Worm (Caenorhabditis elegans) whole organism, young adult: ENCODE results near the gene srb-6.

ENCODE experiments used
- B0035.1 ChIP-seq: sonication (generic microtip); optimal IDR thresholded peaks from 2 replicates; lab custom pipeline; 2016; ENCODE audit warnings: missing genetic modification characterization, mild to moderate bottlenecking, missing compliant biosample characterization, missing genotype, missing genetic modification reagents
- B0261.1 ChIP-seq: sonication (generic microtip); optimal IDR thresholded peaks from 2 replicates; lab custom pipeline; 2016; ENCODE audit warnings: mild to moderate bottlenecking, missing genetic modification characterization, moderate library complexity, missing compliant biosample characterization
- F33H1.4 ChIP-seq: fragments of 200-800 bp; sonication (Bioruptor generic); IDR thresholded peaks from 2 replicates; pipeline ENCODE4 v1.3.6; 2022; ENCODE audit warnings: missing genetic modification reagents, missing genetic modification characterization, missing compliant biosample characterization
- F37B4.10 ChIP-seq: fragments of 200-800 bp; sonication (Bioruptor generic); IDR thresholded peaks from 2 replicates; pipeline ENCODE4 v1.3.6; 2022; ENCODE audit warnings: missing genetic modification characterization, missing compliant biosample characterization
- F49E8.2 ChIP-seq: sonication (generic microtip); optimal IDR thresholded peaks from 3 replicates; lab custom pipeline; 2017; ENCODE audit warnings: missing genetic modification characterization, mild to moderate bottlenecking, missing compliant biosample characterization, antibody characterized with exemption, moderate library complexity; ENCODE audit not compliant: insufficient read depth
- F55B11.4 ChIP-seq: sonication (generic microtip); optimal IDR thresholded peaks from 2 replicates; lab custom pipeline; 2016; ENCODE audit warnings: missing compliant biosample characterization, missing genetic modification characterization, borderline replicate concordance; ENCODE audit not compliant: insufficient read depth
- K12H6.12 ChIP-seq: fragments of 200-800 bp; sonication (Bioruptor generic); optimal IDR thresholded peaks from 2 replicates; lab custom pipeline; 2018; ENCODE audit warnings: mild to moderate bottlenecking, missing genetic modification characterization, missing compliant biosample characterization
- Y56A3A.18 ChIP-seq: fragments of 200-800 bp; sonication (Bioruptor generic); IDR thresholded peaks from 2 replicates; pipeline ENCODE4 v1.3.6; 2022; ENCODE audit warnings: missing genetic modification reagents, missing genetic modification characterization, missing compliant biosample characterization
- Y67H2A.10 ChIP-seq: fragments of 200-800 bp; sonication (Bioruptor generic); conservative IDR thresholded peaks from 2 replicates; pipeline ENCODE4 v1.3.6; 2022; ENCODE audit warnings: missing genetic modification reagents, missing genetic modification characterization, missing compliant biosample characterization
- ZK185.1 ChIP-seq: sonication (generic microtip); optimal IDR thresholded peaks from 2 replicates; lab custom pipeline; 2016; ENCODE audit warnings: mild to moderate bottlenecking, missing genetic modification characterization, missing compliant biosample characterization; ENCODE audit not compliant: poor library complexity, severe bottlenecking
- akir-1 ChIP-seq: fragments of 200-800 bp; sonication (Bioruptor generic); optimal IDR thresholded peaks from 2 replicates; lab custom pipeline; 2018; ENCODE audit warnings: mild to moderate bottlenecking, missing genetic modification characterization, moderate library complexity, missing compliant biosample characterization
- ama-1 ChIP-seq, 3 experiments: fragments of 150-350 bp in 1 of 3; sonication (generic microtip) in 2 of 3; optimal IDR thresholded peaks; 2 replicates each; lab custom pipeline; 2014 to 2018; ENCODE audit warnings: missing biosample characterization in 2 of 3, missing genetic modification characterization in 2 of 3, missing genetic modification reagents in 2 of 3
- attf-3 ChIP-seq: fragments of 200-800 bp; sonication (Bioruptor generic); conservative IDR thresholded peaks from 2 replicates; pipeline ENCODE4 v1.3.6; 2022; ENCODE audit warnings: missing genetic modification reagents, missing genetic modification characterization, missing compliant biosample characterization
- bed-1 ChIP-seq: fragments of 200-800 bp; sonication (Bioruptor generic); IDR thresholded peaks from 2 replicates; pipeline ENCODE4 v1.3.6; 2022; ENCODE audit warnings: missing genetic modification reagents, missing genetic modification characterization, missing compliant biosample characterization
- bed-2 ChIP-seq: fragments of 200-800 bp; sonication (Bioruptor generic); IDR thresholded peaks from 2 replicates; pipeline ENCODE4 v1.3.6; 2022; ENCODE audit warnings: missing genetic modification reagents, missing genetic modification characterization, missing compliant biosample characterization
- cebp-1 ChIP-seq, 2 experiments: fragments of 200-800 bp in 1 of 2; sonication (Bioruptor generic) in 1 of 2; sonication (generic microtip) in 1 of 2; IDR thresholded peaks in 1 of 2; optimal IDR thresholded peaks in 1 of 2; 2 replicates each; pipeline versions ENCODE4 v1.3.6 to Lab custom; 2017 to 2022; ENCODE audit warnings: missing compliant biosample characterization in 2 of 2, missing genetic modification characterization in 2 of 2, mild to moderate bottlenecking in 1 of 2, missing genetic modification reagents in 1 of 2, moderate library complexity in 1 of 2
- ceh-40 ChIP-seq: fragments of 200-800 bp; sonication (Bioruptor generic); IDR thresholded peaks from 2 replicates; pipeline ENCODE4 v1.3.6; 2022; ENCODE audit warnings: missing genetic modification characterization, missing compliant biosample characterization
- chd-7 ChIP-seq: sonication (generic microtip); optimal IDR thresholded peaks from 2 replicates; lab custom pipeline; 2016; ENCODE audit warnings: mild to moderate bottlenecking, missing genetic modification characterization, moderate library complexity, missing compliant biosample characterization
- egl-44 ChIP-seq: fragments of 200-800 bp; sonication (Bioruptor generic); IDR thresholded peaks from 2 replicates; pipeline ENCODE4 v1.3.6; 2022; ENCODE audit warnings: missing genetic modification reagents, missing genetic modification characterization, missing compliant biosample characterization
- egrh-3 ChIP-seq: fragments of 200-800 bp; sonication (Bioruptor generic); IDR thresholded peaks from 2 replicates; pipeline ENCODE4 v1.3.6; 2022; ENCODE audit warnings: missing genetic modification reagents, missing genetic modification characterization, missing compliant biosample characterization
- ets-4 ChIP-seq: fragments of 200-800 bp; sonication (Bioruptor generic); optimal IDR thresholded peaks from 2 replicates; lab custom pipeline; 2018; ENCODE audit warnings: mild to moderate bottlenecking, missing genetic modification characterization, missing compliant biosample characterization
- hmg-1.2 ChIP-seq: fragments of 200-800 bp; sonication (Bioruptor generic); IDR thresholded peaks from 2 replicates; pipeline ENCODE4 v1.3.6; 2022; ENCODE audit warnings: missing genetic modification reagents, missing genetic modification characterization, missing compliant biosample characterization
- hmg-20 ChIP-seq: fragments of 200-800 bp; sonication (Bioruptor generic); IDR thresholded peaks from 2 replicates; pipeline ENCODE4 v1.3.6; 2022; ENCODE audit warnings: missing genetic modification reagents, missing genetic modification characterization, missing compliant biosample characterization
- hrde-1 ChIP-seq: sonication (generic microtip); optimal IDR thresholded peaks from 2 replicates; lab custom pipeline; 2016; ENCODE audit warnings: missing genetic modification characterization, mild to moderate bottlenecking, missing compliant biosample characterization, moderate library complexity, missing genotype, missing genetic modification reagents, borderline replicate concordance
- lag-1 ChIP-seq: fragments of 200-800 bp; sonication (Bioruptor generic); IDR thresholded peaks from 2 replicates; pipeline ENCODE4 v1.3.6; 2022; ENCODE audit warnings: missing genetic modification reagents, missing genetic modification characterization, missing compliant biosample characterization
- lin-54 ChIP-seq: fragments of 200-800 bp; sonication (Bioruptor generic); optimal IDR thresholded peaks from 2 replicates; lab custom pipeline; 2018; ENCODE audit warnings: mild to moderate bottlenecking, missing genetic modification characterization, missing compliant biosample characterization
- lir-1 ChIP-seq: fragments of 200-800 bp; sonication (Bioruptor generic); conservative IDR thresholded peaks from 2 replicates; pipeline ENCODE4 v1.3.6; 2022; ENCODE audit warnings: missing genetic modification reagents, missing genetic modification characterization, missing compliant biosample characterization
- lsy-27 ChIP-seq: sonication (generic microtip); optimal IDR thresholded peaks from 2 replicates; lab custom pipeline; 2017; ENCODE audit warnings: missing genetic modification characterization, mild to moderate bottlenecking, missing compliant biosample characterization, antibody characterized with exemption, missing genotype, borderline replicate concordance; ENCODE audit not compliant: insufficient read depth
- madf-8 ChIP-seq: fragments of 200-800 bp; sonication (Bioruptor generic); conservative IDR thresholded peaks from 2 replicates; pipeline ENCODE4 v1.3.6; 2022; ENCODE audit warnings: missing genetic modification reagents, missing genetic modification characterization, missing compliant biosample characterization
- nfyb-1 ChIP-seq: fragments of 200-800 bp; sonication (Bioruptor generic); IDR thresholded peaks from 2 replicates; pipeline ENCODE4 v1.3.6; 2022; ENCODE audit warnings: missing genetic modification reagents, missing genetic modification characterization, missing compliant biosample characterization
- pbrm-1 ChIP-seq: fragments of 200-800 bp; sonication (Bioruptor generic); IDR thresholded peaks from 2 replicates; pipeline ENCODE4 v1.3.6; 2022; ENCODE audit warnings: missing genetic modification reagents, missing genetic modification characterization, missing compliant biosample characterization
- rcor-1 ChIP-seq: fragments of 200-800 bp; sonication (Bioruptor generic); IDR thresholded peaks from 2 replicates; pipeline ENCODE4 v1.3.6; 2022; ENCODE audit warnings: missing genetic modification reagents, missing genetic modification characterization, missing compliant biosample characterization
- repo-1 ChIP-seq: sonication (generic microtip); optimal IDR thresholded peaks from 2 replicates; lab custom pipeline; 2017; ENCODE audit warnings: mild to moderate bottlenecking, missing genetic modification characterization, missing compliant biosample characterization
- sea-2 ChIP-seq: fragments of 200-800 bp; sonication (Bioruptor generic); IDR thresholded peaks from 2 replicates; pipeline ENCODE4 v1.3.6; 2022; ENCODE audit warnings: missing genetic modification characterization, missing compliant biosample characterization
- snpc-3.4 ChIP-seq: sonication (generic microtip); optimal IDR thresholded peaks from 2 replicates; lab custom pipeline; 2017; ENCODE audit warnings: missing genetic modification characterization, mild to moderate bottlenecking, missing compliant biosample characterization, antibody characterized with exemption, moderate library complexity, missing genotype, missing genetic modification reagents
- somi-1 ChIP-seq: fragments of 200-800 bp; sonication (Bioruptor generic); optimal IDR thresholded peaks from 2 replicates; lab custom pipeline; 2018; ENCODE audit warnings: mild to moderate bottlenecking, missing genetic modification characterization, missing compliant biosample characterization
- xnd-1 ChIP-seq: sonication (generic microtip); optimal IDR thresholded peaks from 2 replicates; lab custom pipeline; 2016; ENCODE audit warnings: missing genotype, missing genetic modification reagents, missing genetic modification characterization, missing compliant biosample characterization
- zfh-2 ChIP-seq: fragments of 200-800 bp; sonication (Bioruptor generic); conservative IDR thresholded peaks from 2 replicates; pipeline ENCODE4 v1.3.6; 2022; ENCODE audit warnings: missing genetic modification reagents, missing genetic modification characterization, missing compliant biosample characterization
- ztf-18 ChIP-seq: sonication (generic microtip); optimal IDR thresholded peaks from 2 replicates; lab custom pipeline; 2016; ENCODE audit warnings: missing genotype, mild to moderate bottlenecking, missing genetic modification characterization, missing compliant biosample characterization
- ztf-28 ChIP-seq: fragments of 200-800 bp; sonication (Bioruptor generic); IDR thresholded peaks from 2 replicates; pipeline ENCODE4 v1.3.6; 2022; ENCODE audit warnings: missing genetic modification reagents, missing genetic modification characterization, missing compliant biosample characterization
- ztf-6 ChIP-seq: fragments of 200-800 bp; sonication (Bioruptor generic); IDR thresholded peaks from 2 replicates; pipeline ENCODE4 v1.3.6; 2022; ENCODE audit warnings: missing genetic modification reagents, missing genetic modification characterization, missing compliant biosample characterization

srb-6 gene

ce11 chrII:10162785-10163184 lies 31.9 kb upstream of the srb-6 start:
- TF ChIP-seq somi-1 (GFP tag; lab: Kevin White, UChicago) (no peak), xnd-1 (tag; lab: Kevin White, UChicago) (no peak), zfh-2 (peak; percentile 61), snpc-3.4 (tag; lab: Kevin White, UChicago) (no peak)

ce11 chrII:10164137-10164536 lies 30.6 kb upstream of the srb-6 start:
- no peak for TF ChIP-seq K12H6.12 (tag; lab: Kevin White, UChicago)
- TF ChIP-seq chd-7, result no peak
- no peak for TF ChIP-seq attf-3 (GFP tag; lab: Robert Waterston, UW)
- no peak for TF ChIP-seq hrde-1 (tag; lab: Kevin White, UChicago)
- no peak for TF ChIP-seq ztf-6 (GFP tag; lab: Robert Waterston, UW)
- no peak for TF ChIP-seq ets-4
- no peak for TF ChIP-seq repo-1 (tag; lab: Kevin White, UChicago)
- TF ChIP-seq ZK185.1 (tag; lab: Kevin White, UChicago), result no peak
- TF ChIP-seq F33H1.4, result no peak
- no peak for TF ChIP-seq rcor-1
- TF ChIP-seq lag-1 (GFP tag; lab: Robert Waterston, UW), result no peak
- TF ChIP-seq lsy-27 (tag; lab: Kevin White, UChicago), result no peak
- TF ChIP-seq nfyb-1 (GFP tag; lab: Robert Waterston, UW), result no peak
- TF ChIP-seq Y56A3A.18, result no peak
- no peak for TF ChIP-seq ama-1 (optimal IDR thresholded peaks at IDR 0.05; lab: Kevin White, UChicago)
- no peak for TF ChIP-seq ama-1 (GFP tag; optimal IDR thresholded peaks at IDR 0.05; lab: Kevin White, UChicago)
- TF ChIP-seq hmg-1.2 (GFP tag; lab: Robert Waterston, UW), result no peak

ce11 chrII:10166365-10166764 lies 28.3 kb upstream of the srb-6 start:
- TF ChIP-seq lin-54 (GFP tag; lab: Kevin White, UChicago), result no peak
- TF ChIP-seq ceh-40, result no peak
- no peak for TF ChIP-seq madf-8 (GFP tag; lab: Robert Waterston, UW)
- no peak for TF ChIP-seq ets-4
- TF ChIP-seq egl-44 (GFP tag; lab: Robert Waterston, UW), result no peak
- no peak for TF ChIP-seq bed-1 (GFP tag; lab: Robert Waterston, UW)
- TF ChIP-seq zfh-2, result no peak
- TF ChIP-seq egrh-3 (GFP tag; lab: Robert Waterston, UW), result no peak
- no peak for TF ChIP-seq sea-2 (GFP tag; lab: Robert Waterston, UW)
- no peak for TF ChIP-seq ztf-28 (GFP tag; lab: Robert Waterston, UW)
- TF ChIP-seq Y67H2A.10 (GFP tag; lab: Robert Waterston, UW), result no peak
- TF ChIP-seq F37B4.10 (GFP tag; lab: Robert Waterston, UW), result no peak
- TF ChIP-seq pbrm-1 (GFP tag; lab: Robert Waterston, UW), result no peak
- TF ChIP-seq akir-1 (GFP tag; lab: Kevin White, UChicago), result no peak
- TF ChIP-seq bed-2, result no peak
- TF ChIP-seq lir-1 (GFP tag; lab: Robert Waterston, UW), result no peak

- TF ChIP-seq hmg-20 (GFP tag; lab: Robert Waterston, UW), result no peak
- no peak for TF ChIP-seq B0261.1 (tag; lab: Kevin White, UChicago)
- TF ChIP-seq F33H1.4, result no peak
- no peak for TF ChIP-seq B0035.1
- no peak for TF ChIP-seq F49E8.2 (tag; lab: Kevin White, UChicago)
- no peak for TF ChIP-seq lir-1 (GFP tag; lab: Robert Waterston, UW)
- no peak for TF ChIP-seq cebp-1 (GFP tag; IDR thresholded peaks at IDR 0.05; lab: Robert Waterston, UW)
- TF ChIP-seq cebp-1 (tag; optimal IDR thresholded peaks at IDR 0.05; lab: Kevin White, UChicago), result no peak
- TF ChIP-seq F55B11.4 (tag; lab: Kevin White, UChicago), result no peak
- TF ChIP-seq ztf-18 (tag; lab: Kevin White, UChicago), result no peak
- TF ChIP-seq K12H6.12 (tag; lab: Kevin White, UChicago), result no peak
Observed at ce11 chrII:10167731-10168130, 27.0 kb upstream of the srb-6 start.
